Fruit fly (Drosophila melanogaster): ENCODE data around the gene epsilonCOP.

Gene epsilonCOP

dm6 chr2L:6448334-6448703 lies 40.6 kb upstream of the epsilonCOP start, which contains the start of gene Acox3 (continued):
- TF ChIP-seq CG8359 (GFP tag; optimal IDR thresholded peaks at IDR 0.05; ENCODE audit: borderline replicate concordance) (no peak), grau (tag; optimal IDR thresholded peaks at IDR 0.05) (peak; percentile 8), CTCF (GFP tag; optimal IDR thresholded peaks at IDR 0.05) (peak; percentile 35), CG4617 (GFP tag; optimal IDR thresholded peaks at IDR 0.05; ENCODE audit: borderline replicate concordance) (peak; percentile 14), pita (GFP tag; optimal IDR thresholded peaks at IDR 0.05) (no peak), CG17829 (tag; optimal IDR thresholded peaks at IDR 0.05) (peak; percentile 27), CG6689 (GFP tag; IDR thresholded peaks at IDR 0.05) (no peak), CG12071 (GFP tag; optimal IDR thresholded peaks at IDR 0.05) (no peak), sens (GFP tag) (peak; percentile 41), B-H2 (GFP tag; optimal IDR thresholded peaks at IDR 0.05) (no peak), trem (tag; optimal IDR thresholded peaks at IDR 0.05) (peak; percentile 68), vfl (GFP tag; optimal IDR thresholded peaks at IDR 0.05) (no peak), CG4730 (GFP tag; IDR thresholded peaks at IDR 0.05) (no peak), Fer1 (GFP tag; optimal IDR thresholded peaks at IDR 0.05) (no peak), CG12391 (tag; optimal IDR thresholded peaks at IDR 0.05) (peak; percentile 51), kni (GFP tag; optimal IDR thresholded peaks at IDR 0.05) (no peak), NFAT (GFP tag; IDR thresholded peaks at IDR 0.05) (no peak), h (optimal IDR thresholded peaks at IDR 0.05) (no peak), CG7928 (GFP tag; optimal IDR thresholded peaks at IDR 0.05) (peak; percentile 94), Vsx1 (GFP tag; optimal IDR thresholded peaks at IDR 0.05) (peak; percentile 2), CG11093 (GFP tag; IDR thresholded peaks at IDR 0.05) (no peak), stwl (tag; optimal IDR thresholded peaks at IDR 0.05) (peak; percentile 62), CG8924 (tag; optimal IDR thresholded peaks at IDR 0.05) (peak; percentile 24), wek (GFP tag; optimal IDR thresholded peaks at IDR 0.05) (no peak), CG10979 (tag; optimal IDR thresholded peaks at IDR 0.05) (no peak), CG31365 (tag; optimal IDR thresholded peaks at IDR 0.05) (no peak), sna (GFP tag; IDR thresholded peaks at IDR 0.05; ENCODE audit: partially characterized antibody) (no peak), CG13296 (GFP tag; optimal IDR thresholded peaks at IDR 0.05) (no peak), zen (tag; optimal IDR thresholded peaks at IDR 0.05) (no peak), Atf3 (GFP tag; optimal IDR thresholded peaks at IDR 0.05) (no peak), mam (GFP tag; optimal IDR thresholded peaks at IDR 0.05) (no peak), cas (GFP tag; IDR thresholded peaks at IDR 0.05) (no peak), pros (GFP tag; optimal IDR thresholded peaks at IDR 0.05) (no peak), CG43689 (GFP tag; IDR thresholded peaks at IDR 0.05) (no peak), Atf6 (GFP tag; IDR thresholded peaks at IDR 0.05) (no peak), CG14050 (GFP tag; IDR thresholded peaks at IDR 0.05) (no peak), tup (GFP tag; optimal IDR thresholded peaks at IDR 0.05) (no peak), C15 (GFP tag; IDR thresholded peaks at IDR 0.05) (no peak)

DNA sequence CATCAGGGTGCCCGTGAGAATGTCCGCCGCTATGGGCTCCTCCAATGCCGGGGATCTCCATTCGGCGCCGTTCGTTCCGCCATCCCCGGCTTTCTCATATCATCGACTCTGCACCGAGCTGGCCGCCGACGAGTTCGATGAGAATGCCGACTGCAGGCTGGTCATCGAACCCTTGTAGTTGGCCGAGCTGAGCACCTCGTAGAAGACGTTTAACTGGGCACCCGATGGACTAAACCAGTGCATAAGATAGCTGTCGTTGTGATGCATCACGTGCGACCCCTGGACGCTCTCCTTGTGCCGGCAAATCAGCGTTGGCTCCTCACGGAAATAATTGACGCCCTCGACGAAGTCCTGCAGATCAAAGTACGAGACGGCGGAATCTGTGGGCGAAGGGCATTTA lies 39.1 kb upstream of the epsilonCOP start:
- peak; percentile 89 for TF ChIP-seq Ets65A (GFP tag)
- 0 out of 2 replicates have a peak, but pooled peaks have one; percentile 10 for TF ChIP-seq Bgb (GFP tag; IDR thresholded peaks at IDR 0.05; ENCODE audit: partially characterized antibody)
- no peak for TF ChIP-seq CG17829 (tag; optimal IDR thresholded peaks at IDR 0.05)
- peak; percentile 43 for TF ChIP-seq Med (GFP tag)
- TF ChIP-seq sens (GFP tag), result peak; percentile 26
- no peak for TF ChIP-seq Sox100B (GFP tag; optimal IDR thresholded peaks at IDR 0.05)
- TF ChIP-seq CG1024 (GFP tag; IDR thresholded peaks at IDR 0.05), result 0 out of 2 replicates have a peak, but pooled peaks have one; percentile 3
- TF ChIP-seq chinmo (GFP tag; IDR thresholded peaks at IDR 0.05; ENCODE audit: partially characterized antibody), result 0 out of 4 replicates have a peak, but pooled peaks have one; percentile 18
- TF ChIP-seq sima (GFP tag; optimal IDR thresholded peaks at IDR 0.05), result no peak

Data from whole organism, embryonic.